Fruit fly (Drosophila melanogaster): ENCODE measurements around the gene ea.

- TF ChIP-seq CG34367 (tag; optimal IDR thresholded peaks at IDR 0.05) (no peak), CG17806 (tag; optimal IDR thresholded peaks at IDR 0.05) (peak; percentile 24), CG13204 (GFP tag; optimal IDR thresholded peaks at IDR 0.05) (no peak), CG9948 (tag; optimal IDR thresholded peaks at IDR 0.05) (peak; percentile 42), Ets98B (GFP tag; IDR thresholded peaks at IDR 0.05) (no peak)
Measured at dm6 chr3R:15280619-15281334, 47.8 kb upstream of the ea start.

Data from whole organism, pupa.